Worm (Caenorhabditis elegans) whole organism, young adult: ENCODE measurements around the gene Y62H9A.15.

ENCODE experiments used
- B0019.2 ChIP-seq: fragments of 200-800 bp; sonication (Bioruptor generic); conservative IDR thresholded peaks from 2 replicates; pipeline ENCODE4 v1.3.6; 2022; ENCODE audit warnings: missing genetic modification reagents, missing genetic modification characterization, missing compliant biosample characterization
- B0336.3 ChIP-seq: fragments of 200-800 bp; sonication (Bioruptor generic); IDR thresholded peaks from 2 replicates; pipeline ENCODE4 v1.3.6; 2022; ENCODE audit warnings: missing genetic modification characterization, missing compliant biosample characterization
- C17E4.6 ChIP-seq: fragments of 200-800 bp; sonication (Bioruptor generic); IDR thresholded peaks from 2 replicates; pipeline ENCODE4 v1.3.6; 2022; ENCODE audit warnings: missing genetic modification reagents, missing genetic modification characterization, missing compliant biosample characterization
- F39B2.1 ChIP-seq: fragments of 200-800 bp; sonication (Bioruptor generic); IDR thresholded peaks from 2 replicates; pipeline ENCODE4 v1.3.6; 2022; ENCODE audit warnings: missing genetic modification reagents, missing genetic modification characterization, missing compliant biosample characterization
- F57A8.1 ChIP-seq: fragments of 200-800 bp; sonication (Bioruptor generic); optimal IDR thresholded peaks from 2 replicates; lab custom pipeline; 2018; ENCODE audit warnings: mild to moderate bottlenecking, missing genetic modification characterization, moderate library complexity, missing compliant biosample characterization
- K12H6.12 ChIP-seq: fragments of 200-800 bp; sonication (Bioruptor generic); optimal IDR thresholded peaks from 2 replicates; lab custom pipeline; 2018; ENCODE audit warnings: mild to moderate bottlenecking, missing genetic modification characterization, missing compliant biosample characterization
- T26A5.8 ChIP-seq: sonication (generic microtip); optimal IDR thresholded peaks from 2 replicates; lab custom pipeline; 2016; ENCODE audit warnings: missing genetic modification characterization, missing compliant biosample characterization
- Y56A3A.18 ChIP-seq: fragments of 200-800 bp; sonication (Bioruptor generic); IDR thresholded peaks from 2 replicates; pipeline ENCODE4 v1.3.6; 2022; ENCODE audit warnings: missing genetic modification reagents, missing genetic modification characterization, missing compliant biosample characterization
- Y67H2A.10 ChIP-seq: fragments of 200-800 bp; sonication (Bioruptor generic); conservative IDR thresholded peaks from 2 replicates; pipeline ENCODE4 v1.3.6; 2022; ENCODE audit warnings: missing genetic modification reagents, missing genetic modification characterization, missing compliant biosample characterization
- Y79H2A.3 ChIP-seq: fragments of 200-800 bp; sonication (Bioruptor generic); conservative IDR thresholded peaks from 2 replicates; pipeline ENCODE4 v1.3.6; 2022; ENCODE audit warnings: missing genetic modification reagents, missing genetic modification characterization, missing compliant biosample characterization
- Y95B8A.8 ChIP-seq: fragments of 200-800 bp; sonication (Bioruptor generic); IDR thresholded peaks from 2 replicates; pipeline ENCODE4 v1.3.6; 2022; ENCODE audit warnings: missing genetic modification reagents, missing genetic modification characterization, missing compliant biosample characterization
- ZK185.1 ChIP-seq: sonication (generic microtip); optimal IDR thresholded peaks from 2 replicates; lab custom pipeline; 2016; ENCODE audit warnings: mild to moderate bottlenecking, missing genetic modification characterization, missing compliant biosample characterization; ENCODE audit not compliant: poor library complexity, severe bottlenecking
- attf-3 ChIP-seq: fragments of 200-800 bp; sonication (Bioruptor generic); conservative IDR thresholded peaks from 2 replicates; pipeline ENCODE4 v1.3.6; 2022; ENCODE audit warnings: missing genetic modification reagents, missing genetic modification characterization, missing compliant biosample characterization
- attf-5 ChIP-seq: fragments of 200-800 bp; sonication (Bioruptor generic); optimal IDR thresholded peaks from 2 replicates; lab custom pipeline; 2018; ENCODE audit warnings: mild to moderate bottlenecking, missing genetic modification characterization, missing compliant biosample characterization
- attf-6 ChIP-seq: fragments of 200-800 bp; sonication (Bioruptor generic); IDR thresholded peaks from 2 replicates; pipeline ENCODE4 v1.3.6; 2022; ENCODE audit warnings: missing genetic modification reagents, missing genetic modification characterization, missing compliant biosample characterization
- ceh-100 ChIP-seq: fragments of 200-800 bp; sonication (Bioruptor generic); IDR thresholded peaks from 2 replicates; pipeline ENCODE4 v1.3.6; 2022; ENCODE audit warnings: missing genetic modification reagents, missing genetic modification characterization, missing compliant biosample characterization
- dpff-1 ChIP-seq: sonication (generic microtip); optimal IDR thresholded peaks from 2 replicates; lab custom pipeline; 2017; ENCODE audit warnings: mild to moderate bottlenecking, missing genetic modification characterization, missing compliant biosample characterization
- dpl-1 ChIP-seq: fragments of 150-350 bp; optimal IDR thresholded peaks from 2 replicates; lab custom pipeline; 2014; ENCODE audit warnings: missing biosample characterization, missing genetic modification reagents, missing genetic modification characterization
- efl-1 ChIP-seq: fragments of 150-350 bp; optimal IDR thresholded peaks from 2 replicates; lab custom pipeline; 2014; ENCODE audit warnings: missing biosample characterization, missing genetic modification reagents, missing genetic modification characterization
- egl-44 ChIP-seq: fragments of 200-800 bp; sonication (Bioruptor generic); IDR thresholded peaks from 2 replicates; pipeline ENCODE4 v1.3.6; 2022; ENCODE audit warnings: missing genetic modification reagents, missing genetic modification characterization, missing compliant biosample characterization
- egrh-3 ChIP-seq: fragments of 200-800 bp; sonication (Bioruptor generic); IDR thresholded peaks from 2 replicates; pipeline ENCODE4 v1.3.6; 2022; ENCODE audit warnings: missing genetic modification reagents, missing genetic modification characterization, missing compliant biosample characterization
- ekl-4 ChIP-seq: fragments of 200-800 bp; sonication (Bioruptor generic); IDR thresholded peaks from 2 replicates; pipeline ENCODE4 v1.3.6; 2022; ENCODE audit warnings: missing genetic modification reagents, missing genetic modification characterization, missing compliant biosample characterization
- hlh-12 ChIP-seq: sonication (generic microtip); optimal IDR thresholded peaks from 2 replicates; lab custom pipeline; 2016; ENCODE audit warnings: missing genetic modification characterization, missing compliant biosample characterization
- hmg-20 ChIP-seq: fragments of 200-800 bp; sonication (Bioruptor generic); IDR thresholded peaks from 2 replicates; pipeline ENCODE4 v1.3.6; 2022; ENCODE audit warnings: missing genetic modification reagents, missing genetic modification characterization, missing compliant biosample characterization
- let-607 ChIP-seq, 2 experiments: fragments of 200-800 bp in 1 of 2; sonication (Bioruptor generic) in 1 of 2; sonication (generic microtip) in 1 of 2; optimal IDR thresholded peaks; 2 replicates each; lab custom pipeline; 2016 to 2018; ENCODE audit warnings: mild to moderate bottlenecking in 2 of 2, missing compliant biosample characterization in 2 of 2, missing genetic modification characterization in 2 of 2, moderate library complexity in 2 of 2, missing genotype in 1 of 2
- lin-40 ChIP-seq: sonication (generic microtip); optimal IDR thresholded peaks from 2 replicates; lab custom pipeline; 2016; ENCODE audit warnings: missing genetic modification characterization, mild to moderate bottlenecking, missing compliant biosample characterization, missing genotype, missing genetic modification reagents
- mcd-1 ChIP-seq: fragments of 200-800 bp; sonication (Bioruptor generic); IDR thresholded peaks from 2 replicates; pipeline ENCODE4 v1.3.6; 2022; ENCODE audit warnings: missing genetic modification reagents, missing genetic modification characterization, missing compliant biosample characterization
- mel-28 ChIP-seq: sonication (generic microtip); optimal IDR thresholded peaks from 2 replicates; lab custom pipeline; 2016; ENCODE audit warnings: borderline replicate concordance, mild to moderate bottlenecking, missing genetic modification characterization, missing compliant biosample characterization
- mes-4 ChIP-seq: sonication (generic microtip); optimal IDR thresholded peaks from 2 replicates; lab custom pipeline; 2016; ENCODE audit warnings: missing genotype, missing genetic modification characterization, missing compliant biosample characterization
- mxl-1 ChIP-seq: sonication (generic microtip); optimal IDR thresholded peaks from 2 replicates; lab custom pipeline; 2016; ENCODE audit warnings: missing genetic modification characterization, missing compliant biosample characterization
- nfya-2 ChIP-seq: fragments of 200-800 bp; sonication (Bioruptor generic); IDR thresholded peaks from 2 replicates; pipeline ENCODE4 v1.3.6; 2022; ENCODE audit warnings: missing genetic modification reagents, missing genetic modification characterization, missing compliant biosample characterization
- nhr-179 ChIP-seq: sonication (generic microtip); optimal IDR thresholded peaks from 2 replicates; lab custom pipeline; 2016; ENCODE audit warnings: mild to moderate bottlenecking, missing genetic modification characterization, missing compliant biosample characterization
- nhr-80 ChIP-seq: sonication (generic microtip); optimal IDR thresholded peaks from 2 replicates; lab custom pipeline; 2016; ENCODE audit warnings: missing genetic modification characterization, missing compliant biosample characterization
- pha-4 ChIP-seq: fragments of 150-350 bp; sonication (generic microtip); optimal IDR thresholded peaks from 2 replicates; lab custom pipeline; 2014; ENCODE audit warnings: missing biosample characterization, missing genetic modification reagents, missing genetic modification characterization
- sea-2 ChIP-seq: fragments of 200-800 bp; sonication (Bioruptor generic); IDR thresholded peaks from 2 replicates; pipeline ENCODE4 v1.3.6; 2022; ENCODE audit warnings: missing genetic modification characterization, missing compliant biosample characterization
- snpc-1.1 ChIP-seq: sonication (generic microtip); optimal IDR thresholded peaks from 2 replicates; lab custom pipeline; 2017; ENCODE audit warnings: missing genetic modification characterization, mild to moderate bottlenecking, missing compliant biosample characterization, antibody characterized with exemption, moderate library complexity, missing genotype, missing genetic modification reagents; ENCODE audit not compliant: insufficient read depth
- snpc-1.3 ChIP-seq: sonication (generic microtip); optimal IDR thresholded peaks from 2 replicates; lab custom pipeline; 2017; ENCODE audit warnings: missing genetic modification characterization, mild to moderate bottlenecking, missing compliant biosample characterization, antibody characterized with exemption, moderate library complexity, missing genotype, missing genetic modification reagents; ENCODE audit not compliant: insufficient read depth
- sptf-2 ChIP-seq: fragments of 200-800 bp; sonication (Bioruptor generic); optimal IDR thresholded peaks from 2 replicates; lab custom pipeline; 2018; ENCODE audit warnings: mild to moderate bottlenecking, missing genetic modification characterization, missing compliant biosample characterization
- tbp1 ChIP-seq: fragments of 200-800 bp; sonication (Bioruptor generic); optimal IDR thresholded peaks from 2 replicates; lab custom pipeline; 2018; ENCODE audit warnings: mild to moderate bottlenecking, missing genetic modification characterization, missing compliant biosample characterization
- unc-130 ChIP-seq: sonication (generic microtip); optimal IDR thresholded peaks from 2 replicates; lab custom pipeline; 2016; ENCODE audit warnings: missing genetic modification reagents, missing genetic modification characterization, missing compliant biosample characterization
- unc-62 ChIP-seq: fragments of 150-350 bp; optimal IDR thresholded peaks from 2 replicates; lab custom pipeline; 2014; ENCODE audit warnings: missing biosample characterization, missing genetic modification reagents, missing genetic modification characterization
- zfh-2 ChIP-seq: fragments of 200-800 bp; sonication (Bioruptor generic); conservative IDR thresholded peaks from 2 replicates; pipeline ENCODE4 v1.3.6; 2022; ENCODE audit warnings: missing genetic modification reagents, missing genetic modification characterization, missing compliant biosample characterization
- zim-3 ChIP-seq: sonication (generic microtip); optimal IDR thresholded peaks from 2 replicates; lab custom pipeline; 2017; ENCODE audit warnings: mild to moderate bottlenecking, missing genetic modification characterization, moderate library complexity, missing compliant biosample characterization
- ztf-18 ChIP-seq: sonication (generic microtip); optimal IDR thresholded peaks from 2 replicates; lab custom pipeline; 2016; ENCODE audit warnings: missing genotype, mild to moderate bottlenecking, missing genetic modification characterization, missing compliant biosample characterization
- ztf-28 ChIP-seq: fragments of 200-800 bp; sonication (Bioruptor generic); IDR thresholded peaks from 2 replicates; pipeline ENCODE4 v1.3.6; 2022; ENCODE audit warnings: missing genetic modification reagents, missing genetic modification characterization, missing compliant biosample characterization

Gene Y62H9A.15

DNA sequence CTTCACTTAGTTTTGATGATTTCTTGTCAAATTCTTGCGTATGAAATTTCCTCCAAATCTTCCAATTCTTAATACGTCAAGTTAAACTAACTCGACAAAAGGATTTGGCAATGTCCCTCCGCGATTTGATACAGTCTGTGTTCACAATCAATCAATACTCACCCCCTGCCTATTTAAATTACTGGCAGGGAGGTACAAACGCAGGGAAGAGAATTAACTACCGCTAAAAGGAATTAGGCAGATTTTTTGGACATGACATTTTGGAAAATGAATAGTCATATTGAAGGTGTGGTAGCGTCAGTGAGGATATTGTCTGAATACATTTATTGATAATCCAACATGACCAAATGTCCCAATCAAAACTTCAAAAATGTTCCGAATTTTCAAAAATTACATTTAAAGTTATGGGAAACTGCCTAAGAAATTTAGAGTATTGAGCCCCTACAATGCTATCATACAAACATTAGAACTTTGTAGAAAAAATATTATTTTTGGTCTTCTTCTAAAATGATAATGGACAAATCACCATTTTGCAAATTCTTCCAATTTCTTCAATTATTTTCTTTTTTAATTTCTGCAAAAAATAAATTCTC is 27.5 kb upstream of the Y62H9A.15 start (continued):
- TF ChIP-seq tbp1 (GFP tag; lab: Kevin White, UChicago) (peak; percentile 80), Y56A3A.18 (GFP tag; lab: Robert Waterston, UW) (peak; percentile 99), Y79H2A.3 (GFP tag; lab: Robert Waterston, UW) (no peak)

DNA sequence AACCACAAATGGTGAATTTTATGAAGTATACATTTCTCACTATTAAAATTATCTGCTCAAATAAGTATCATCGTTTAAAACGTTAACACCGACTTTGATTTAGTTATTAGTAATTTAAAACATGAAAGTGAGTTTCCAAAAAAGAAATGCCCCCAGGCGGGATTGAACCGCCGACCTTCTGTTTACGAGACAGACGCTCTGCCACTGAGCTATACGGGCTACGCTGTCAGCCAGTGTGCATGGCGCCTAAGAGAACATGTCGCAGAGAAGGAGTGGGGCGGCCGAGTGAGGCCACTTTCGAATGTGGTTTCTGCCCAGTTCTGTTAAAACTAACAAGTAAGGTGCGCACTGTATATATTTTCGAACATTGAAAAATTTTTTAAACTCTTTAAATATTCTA is 25.0 kb upstream of the Y62H9A.15 start:
- TF ChIP-seq egl-44 (GFP tag; lab: Robert Waterston, UW) (peak; percentile 82), pha-4 (no peak), T26A5.8 (peak; percentile 49), K12H6.12 (tag; lab: Kevin White, UChicago) (peak; percentile 19), unc-62 (GFP tag; lab: Kevin White, UChicago) (no peak), mel-28 (tag; lab: Kevin White, UChicago) (peak; percentile 39), F39B2.1 (GFP tag; lab: Robert Waterston, UW) (no peak), unc-130 (GFP tag; lab: Kevin White, UChicago) (peak; percentile 32), efl-1 (GFP tag; lab: Kevin White, UChicago) (no peak), Y79H2A.3 (GFP tag; lab: Robert Waterston, UW) (no peak), mcd-1 (GFP tag; lab: Robert Waterston, UW) (peak; percentile 70), ZK185.1 (peak; percentile 93), egrh-3 (GFP tag; lab: Robert Waterston, UW) (peak; percentile 59; the same call in 1 of the 2 replicates), attf-3 (GFP tag; lab: Robert Waterston, UW) (0 out of 2 replicates have a peak, but pooled peaks have one; percentile 16), hmg-20 (GFP tag; lab: Robert Waterston, UW) (peak; percentile 72; the same call in 1 of the 2 replicates), snpc-1.3 (tag; lab: Kevin White, UChicago) (peak; percentile 84), zim-3 (tag; lab: Kevin White, UChicago) (peak; percentile 25), F57A8.1 (GFP tag; lab: Kevin White, UChicago) (no peak), nhr-179 (tag; lab: Kevin White, UChicago) (peak; percentile 39), nhr-80 (tag; lab: Kevin White, UChicago) (peak; percentile 3), lin-40 (tag; lab: Kevin White, UChicago) (peak; percentile 83), let-607 (tag; optimal IDR thresholded peaks at IDR 0.05; lab: Kevin White, UChicago) (peak in 1 of 2 experiments; percentile 54), sea-2 (GFP tag; lab: Robert Waterston, UW) (0 out of 2 replicates have a peak, but pooled peaks have one; percentile 12), dpl-1 (GFP tag; lab: Kevin White, UChicago) (no peak), Y95B8A.8 (GFP tag; lab: Robert Waterston, UW) (no peak), ztf-18 (peak; percentile 52), mes-4 (peak; percentile 59), mxl-1 (tag; lab: Kevin White, UChicago) (peak; percentile 31), zfh-2 (GFP tag; lab: Robert Waterston, UW) (no peak), snpc-1.1 (peak; percentile 53), attf-6 (GFP tag; lab: Robert Waterston, UW) (0 out of 2 replicates have a peak, but pooled peaks have one; percentile 12), ekl-4 (GFP tag; lab: Robert Waterston, UW) (peak; percentile 63), B0019.2 (GFP tag; lab: Robert Waterston, UW) (no peak), ceh-100 (GFP tag; lab: Robert Waterston, UW) (0 out of 2 replicates have a peak, but pooled peaks have one; percentile 30), Y67H2A.10 (GFP tag; lab: Robert Waterston, UW) (no peak), C17E4.6 (GFP tag; lab: Robert Waterston, UW) (no peak), hlh-12 (tag; lab: Kevin White, UChicago) (no peak), dpff-1 (tag; lab: Kevin White, UChicago) (no peak), ztf-28 (GFP tag; lab: Robert Waterston, UW) (peak; percentile 86), sptf-2 (no peak), B0336.3 (peak; percentile 66; the same call in 1 of the 2 replicates), nfya-2 (no peak), attf-5 (peak; percentile 43)
